Worm (Caenorhabditis elegans) whole organism, L1 larva: Measurements from ENCODE around the gene ccpp-6.

Source experiments
- C16A3.4 ChIP-seq: fragments of 150-350 bp; optimal IDR thresholded peaks from 2 replicates; lab custom pipeline; 2014; ENCODE audit warnings: missing biosample characterization, missing genetic modification characterization
- C34B4.2 ChIP-seq: sonication (generic microtip); optimal IDR thresholded peaks from 2 replicates; lab custom pipeline; 2017; ENCODE audit warnings: mild to moderate bottlenecking, missing genetic modification characterization, missing compliant biosample characterization
- F16B12.6 ChIP-seq: fragments of 150-350 bp; optimal IDR thresholded peaks from 2 replicates; lab custom pipeline; 2014; ENCODE audit warnings: missing biosample characterization, missing genetic modification characterization
- aha-1 ChIP-seq: fragments of 150-350 bp; optimal IDR thresholded peaks from 2 replicates; lab custom pipeline; 2014; ENCODE audit warnings: missing biosample characterization, missing genetic modification characterization
- blmp-1 ChIP-seq: fragments of 150-350 bp; optimal IDR thresholded peaks from 2 replicates; lab custom pipeline; 2014; ENCODE audit warnings: missing biosample characterization, missing genetic modification characterization
- ces-1 ChIP-seq: fragments of 150-350 bp; optimal IDR thresholded peaks from 2 replicates; lab custom pipeline; 2014; ENCODE audit warnings: missing biosample characterization, missing genetic modification reagents, missing genetic modification characterization
- dpl-1 ChIP-seq, 3 experiments: fragments of 150-350 bp in 2 of 3; sonication (generic microtip) in 1 of 3; optimal IDR thresholded peaks; 2 replicates each; lab custom pipeline; 2014 to 2017; ENCODE audit warnings: missing biosample characterization in 3 of 3, missing genetic modification characterization in 3 of 3, missing genetic modification reagents in 3 of 3
- dsc-1 ChIP-seq: sonication (generic microtip); optimal IDR thresholded peaks from 2 replicates; lab custom pipeline; 2016; ENCODE audit warnings: mild to moderate bottlenecking, missing genetic modification characterization, missing compliant biosample characterization
- efl-1 ChIP-seq, 4 experiments: fragments of 150-350 bp; optimal IDR thresholded peaks in 3 of 4; peaks in 1 of 4; 1 replicate in 1 of 4; 2 replicates in 3 of 4; lab custom pipeline; 2014; ENCODE audit warnings: missing biosample characterization in 2 of 4, missing genetic modification characterization in 2 of 4, missing genetic modification reagents in 2 of 4
- elt-2 ChIP-seq: sonication (generic microtip); optimal IDR thresholded peaks from 2 replicates; lab custom pipeline; 2016; ENCODE audit warnings: missing genetic modification characterization, mild to moderate bottlenecking, inconsistent platforms, missing compliant biosample characterization, missing genetic modification reagents
- elt-3 ChIP-seq, 6 experiments: fragments of 150-350 bp in 1 of 6; sonication (generic microtip); optimal IDR thresholded peaks; 2 replicates each; lab custom pipeline; 2017 to 2018; ENCODE audit warnings: missing biosample characterization in 6 of 6, missing genetic modification characterization in 6 of 6, inconsistent platforms in 1 of 6
- ets-5 ChIP-seq: fragments of 200-800 bp; sonication (Bioruptor generic); IDR thresholded peaks from 2 replicates; pipeline ENCODE4 v1.3.6; 2022; ENCODE audit warnings: missing genetic modification characterization, missing compliant biosample characterization
- fkh-10 ChIP-seq: sonication (generic microtip); optimal IDR thresholded peaks from 2 replicates; lab custom pipeline; 2017; ENCODE audit warnings: missing biosample characterization, missing genetic modification reagents, missing genetic modification characterization
- fkh-8 ChIP-seq: sonication (generic microtip); optimal IDR thresholded peaks from 2 replicates; lab custom pipeline; 2016; ENCODE audit warnings: mild to moderate bottlenecking, missing genetic modification characterization, missing compliant biosample characterization
- hlh-17 ChIP-seq: fragments of 200-800 bp; sonication (Bioruptor generic); optimal IDR thresholded peaks from 2 replicates; lab custom pipeline; 2018; ENCODE audit warnings: missing genetic modification characterization, mild to moderate bottlenecking, missing compliant biosample characterization, moderate library complexity, borderline replicate concordance
- irx-1 ChIP-seq: sonication (generic microtip); optimal IDR thresholded peaks from 2 replicates; lab custom pipeline; 2016; ENCODE audit warnings: missing genetic modification characterization, missing compliant biosample characterization
- lin-13 ChIP-seq: fragments of 150-350 bp; optimal IDR thresholded peaks from 2 replicates; lab custom pipeline; 2014; ENCODE audit warnings: missing biosample characterization, missing genetic modification reagents, missing genetic modification characterization
- lin-14 ChIP-seq: fragments of 200-800 bp; sonication (Bioruptor generic); optimal IDR thresholded peaks from 2 replicates; lab custom pipeline; 2018; ENCODE audit warnings: mild to moderate bottlenecking, missing genetic modification characterization, moderate library complexity, missing compliant biosample characterization
- lin-35 ChIP-seq, 2 experiments: fragments of 150-350 bp; optimal IDR thresholded peaks; 2 replicates each; lab custom pipeline; 2014; ENCODE audit warnings: missing biosample characterization in 2 of 2, missing genetic modification characterization in 2 of 2, missing genetic modification reagents in 2 of 2
- lir-3 ChIP-seq: sonication (generic microtip); optimal IDR thresholded peaks from 2 replicates; lab custom pipeline; 2016; ENCODE audit warnings: mild to moderate bottlenecking, missing genetic modification characterization, moderate library complexity, missing compliant biosample characterization; ENCODE audit not compliant: poor library complexity
- lsy-2 ChIP-seq, 2 experiments: fragments of 150-350 bp; optimal IDR thresholded peaks; 2 replicates each; lab custom pipeline; 2014; ENCODE audit warnings: missing biosample characterization in 2 of 2, missing genetic modification characterization in 2 of 2
- mef-2 ChIP-seq: fragments of 150-350 bp; optimal IDR thresholded peaks from 2 replicates; lab custom pipeline; 2014; ENCODE audit warnings: missing biosample characterization, missing genetic modification characterization
- mep-1 ChIP-seq: fragments of 150-350 bp; optimal IDR thresholded peaks from 2 replicates; lab custom pipeline; 2014; ENCODE audit warnings: missing biosample characterization, missing genetic modification characterization
- nhr-11 ChIP-seq: fragments of 150-350 bp; optimal IDR thresholded peaks from 2 replicates; lab custom pipeline; 2014; ENCODE audit warnings: missing biosample characterization, missing genetic modification characterization
- nhr-19 ChIP-seq: fragments of 200-800 bp; sonication (Bioruptor generic); conservative IDR thresholded peaks from 2 replicates; pipeline ENCODE4 v1.3.6; 2022; ENCODE audit warnings: missing genetic modification characterization, missing compliant biosample characterization
- nhr-20 ChIP-seq: sonication (generic microtip); optimal IDR thresholded peaks from 2 replicates; lab custom pipeline; 2016; ENCODE audit warnings: mild to moderate bottlenecking, missing genetic modification characterization, missing compliant biosample characterization
- nhr-47 ChIP-seq: sonication (generic microtip); optimal IDR thresholded peaks from 2 replicates; lab custom pipeline; 2016; ENCODE audit warnings: mild to moderate bottlenecking, missing genetic modification characterization, moderate library complexity, missing compliant biosample characterization
- nhr-71 ChIP-seq: sonication (generic microtip); optimal IDR thresholded peaks from 2 replicates; lab custom pipeline; 2016; ENCODE audit warnings: mild to moderate bottlenecking, missing genetic modification characterization, moderate library complexity, missing compliant biosample characterization
- nhr-76 ChIP-seq: sonication (generic microtip); optimal IDR thresholded peaks from 2 replicates; lab custom pipeline; 2017; ENCODE audit warnings: missing biosample characterization, missing genetic modification characterization
- nhr-77 ChIP-seq: fragments of 150-350 bp; optimal IDR thresholded peaks from 2 replicates; lab custom pipeline; 2014; ENCODE audit warnings: missing biosample characterization, missing genetic modification characterization
- nhr-84 ChIP-seq: sonication (generic microtip); optimal IDR thresholded peaks from 2 replicates; lab custom pipeline; 2017; ENCODE audit warnings: missing biosample characterization, missing genetic modification characterization
- nhr-85 ChIP-seq: sonication (generic microtip); peaks from one replicate; lab custom pipeline; 2016; ENCODE audit warnings: missing genetic modification characterization, inconsistent platforms, missing compliant biosample characterization
- nhr-90 ChIP-seq: sonication (generic microtip); optimal IDR thresholded peaks from 2 replicates; lab custom pipeline; 2016; ENCODE audit warnings: mild to moderate bottlenecking, missing genetic modification characterization, missing compliant biosample characterization; ENCODE audit not compliant: poor library complexity
- pag-3 ChIP-seq: sonication (generic microtip); optimal IDR thresholded peaks from 2 replicates; lab custom pipeline; 2017; ENCODE audit warnings: missing genetic modification characterization, mild to moderate bottlenecking, missing compliant biosample characterization, antibody characterized with exemption, borderline replicate concordance; ENCODE audit not compliant: insufficient read depth
- pax-3 ChIP-seq: fragments of 200-800 bp; sonication (Bioruptor generic); optimal IDR thresholded peaks from 2 replicates; lab custom pipeline; 2018; ENCODE audit warnings: mild to moderate bottlenecking, missing genetic modification characterization, moderate library complexity, missing compliant biosample characterization
- rnt-1 ChIP-seq: sonication (generic microtip); optimal IDR thresholded peaks from 2 replicates; lab custom pipeline; 2016; ENCODE audit warnings: mild to moderate bottlenecking, missing genetic modification characterization, moderate library complexity, missing compliant biosample characterization
- snpc-4 ChIP-seq: fragments of 150-350 bp; optimal IDR thresholded peaks from 2 replicates; lab custom pipeline; 2014; ENCODE audit warnings: missing biosample characterization, missing genetic modification characterization
- snu-23 ChIP-seq: sonication (generic microtip); optimal IDR thresholded peaks from 2 replicates; lab custom pipeline; 2016; ENCODE audit warnings: missing genetic modification characterization, missing compliant biosample characterization
- sox-4 ChIP-seq: sonication (generic microtip); optimal IDR thresholded peaks from 2 replicates; lab custom pipeline; 2016; ENCODE audit warnings: missing genetic modification characterization, missing compliant biosample characterization
- sup-37 ChIP-seq: fragments of 200-800 bp; sonication (Bioruptor generic); optimal IDR thresholded peaks from 2 replicates; lab custom pipeline; 2018; ENCODE audit warnings: mild to moderate bottlenecking, missing genetic modification characterization, missing compliant biosample characterization
- unc-130 ChIP-seq: fragments of 150-350 bp; optimal IDR thresholded peaks from 2 replicates; lab custom pipeline; 2017; ENCODE audit warnings: missing biosample characterization, missing genetic modification characterization, inconsistent platforms
- unc-30 ChIP-seq: sonication (generic microtip); optimal IDR thresholded peaks from 2 replicates; lab custom pipeline; 2017; ENCODE audit warnings: missing biosample characterization, missing genetic modification characterization
- unc-62 ChIP-seq: fragments of 150-350 bp; optimal IDR thresholded peaks from 2 replicates; lab custom pipeline; 2014; ENCODE audit warnings: missing biosample characterization, missing genetic modification reagents, missing genetic modification characterization
- unc-86 ChIP-seq: sonication (generic microtip); optimal IDR thresholded peaks from 2 replicates; lab custom pipeline; 2016; ENCODE audit warnings: missing genetic modification characterization, missing compliant biosample characterization
- unc-98 ChIP-seq: fragments of 200-800 bp; sonication (Bioruptor generic); IDR thresholded peaks from 2 replicates; pipeline ENCODE4 v1.3.6; 2022; ENCODE audit warnings: missing genetic modification characterization, missing compliant biosample characterization
- xbp-1 ChIP-seq: sonication (generic microtip); optimal IDR thresholded peaks from 2 replicates; lab custom pipeline; 2016; ENCODE audit warnings: missing genetic modification characterization, missing compliant biosample characterization
- ztf-11 ChIP-seq, 2 experiments: sonication (generic microtip); optimal IDR thresholded peaks; 2 replicates each; lab custom pipeline; 2016 to 2017; ENCODE audit warnings: missing genetic modification characterization in 2 of 2, missing biosample characterization in 1 of 2, missing compliant biosample characterization in 1 of 2

The ccpp-6 gene

DNA sequence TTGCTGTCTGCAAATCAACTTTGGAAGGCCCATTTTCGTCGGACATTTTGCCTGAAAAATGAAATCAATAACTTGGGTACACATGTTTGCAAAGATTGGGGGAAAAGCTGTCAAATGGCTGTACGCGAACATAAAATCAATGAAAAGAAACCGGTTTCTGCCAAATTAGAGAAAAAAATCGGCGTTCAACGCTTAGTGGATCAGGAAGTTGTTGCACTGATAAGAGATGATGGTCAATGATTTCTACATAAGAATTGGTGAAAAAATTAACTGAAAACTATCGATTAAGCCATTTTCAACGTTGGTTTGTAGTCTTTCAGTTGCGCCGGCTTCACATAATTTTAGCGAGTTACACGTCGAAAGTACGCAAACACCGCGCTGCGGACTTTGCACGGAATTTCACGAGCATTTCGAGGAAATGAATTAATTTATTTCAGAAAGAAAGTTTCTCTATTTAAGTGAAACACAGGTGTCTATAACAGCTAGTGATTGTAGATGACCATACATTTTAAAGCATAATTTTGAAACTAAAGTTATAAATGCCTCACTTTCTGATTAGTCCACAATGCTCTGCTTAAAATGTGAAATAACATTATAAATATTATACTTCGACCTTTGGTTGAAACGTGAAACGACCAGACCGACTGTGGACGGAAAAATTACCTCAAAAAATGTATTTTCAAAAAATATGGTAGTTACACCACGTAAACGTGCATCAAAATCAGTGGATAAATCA lies 42.6 kb upstream of the ccpp-6 start, which contains the start of the genes F07F6.4 and F07F6.2 (continued):
- no peak for TF ChIP-seq C34B4.2 (tag; lab: Kevin White, UChicago)
- TF ChIP-seq nhr-71 = peak; percentile 32
- no peak for TF ChIP-seq sox-4 (tag; lab: Kevin White, UChicago)
- no peak for TF ChIP-seq ces-1 (GFP tag; lab: Kevin White, UChicago)
- no peak for TF ChIP-seq nhr-84 (tag; lab: Kevin White, UChicago)
- TF ChIP-seq nhr-77 = no peak
- no peak for TF ChIP-seq unc-98
- no peak for TF ChIP-seq ets-5
- no peak for TF ChIP-seq elt-2 (tag; lab: Kevin White, UChicago)
- no peak for TF ChIP-seq pax-3 (tag; lab: Kevin White, UChicago)
- TF ChIP-seq nhr-11 (tag; lab: Kevin White, UChicago) = no peak
- TF ChIP-seq fkh-10 (GFP tag; lab: Kevin White, UChicago) = no peak
- TF ChIP-seq unc-86 = no peak
- peak; percentile 40 to 55 for TF ChIP-seq efl-1 (optimal IDR thresholded peaks at IDR 0.05; lab: Kevin White, UChicago)
- TF ChIP-seq efl-1 (GFP tag; optimal IDR thresholded peaks at IDR 0.05 in 1 of 2; lab: Kevin White, UChicago) = peak; percentile 56 to 89
- TF ChIP-seq elt-3 (tag; optimal IDR thresholded peaks at IDR 0.05; lab: Kevin White, UChicago) = no peak
- peak; percentile 34 for TF ChIP-seq blmp-1 (tag; lab: Kevin White, UChicago)
- no peak for TF ChIP-seq irx-1 (tag; lab: Kevin White, UChicago)
- no peak for TF ChIP-seq nhr-76
- TF ChIP-seq fkh-8 (tag; lab: Kevin White, UChicago) = no peak
- TF ChIP-seq lin-14 = no peak
- TF ChIP-seq nhr-90 (tag; lab: Kevin White, UChicago) = no peak

DNA sequence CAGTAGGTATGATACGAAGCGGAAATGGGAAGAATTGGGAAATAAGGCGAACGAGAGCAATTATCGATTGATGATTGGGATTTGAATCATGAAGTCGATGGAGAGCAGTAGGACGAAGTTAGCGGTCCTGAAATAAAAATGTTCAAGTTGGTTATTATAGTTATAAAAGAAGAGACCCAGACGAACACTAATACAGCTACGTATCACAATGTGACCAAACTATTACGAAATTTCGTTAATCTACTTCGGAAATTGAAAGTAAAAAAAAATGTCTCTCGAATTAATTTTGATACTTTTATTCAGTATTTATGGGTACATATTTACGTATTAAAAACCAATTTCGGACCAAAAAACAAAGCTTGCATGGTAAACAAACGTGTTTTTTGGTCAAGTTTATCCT lies 39.4 kb upstream of the ccpp-6 start:
- TF ChIP-seq pag-3 (tag; lab: Kevin White, UChicago) = no peak
- TF ChIP-seq nhr-76 = no peak
- no peak for TF ChIP-seq sup-37 (GFP tag; lab: Kevin White, UChicago)
- TF ChIP-seq nhr-85 (tag; lab: Kevin White, UChicago) = peak; percentile 12
- TF ChIP-seq unc-62 (GFP tag; lab: Kevin White, UChicago) = no peak
- TF ChIP-seq ztf-11 (tag; optimal IDR thresholded peaks at IDR 0.05; lab: Kevin White, UChicago) = no peak
- no peak for TF ChIP-seq aha-1 (tag; lab: Kevin White, UChicago)
- TF ChIP-seq mef-2 (tag; lab: Kevin White, UChicago) = no peak
- TF ChIP-seq nhr-19 (GFP tag; lab: Robert Waterston, UW) = no peak

- TF ChIP-seq xbp-1 (tag; lab: Kevin White, UChicago) (peak; percentile 19), nhr-20 (tag; lab: Kevin White, UChicago) (peak; percentile 60), unc-130 (tag; lab: Kevin White, UChicago) (no peak), nhr-47 (tag; lab: Kevin White, UChicago) (peak; percentile 45), snu-23 (peak; percentile 81), efl-1 (optimal IDR thresholded peaks at IDR 0.05; lab: Kevin White, UChicago) (peak; percentile 45 to 55), efl-1 (GFP tag; optimal IDR thresholded peaks at IDR 0.05 in 1 of 2; lab: Kevin White, UChicago) (peak; percentile 45 to 89), unc-30 (no peak), fkh-8 (tag; lab: Kevin White, UChicago) (no peak), blmp-1 (tag; lab: Kevin White, UChicago) (peak; percentile 34), C34B4.2 (tag; lab: Kevin White, UChicago) (no peak), hlh-17 (GFP tag; lab: Kevin White, UChicago) (no peak), lin-35 (GFP tag; optimal IDR thresholded peaks at IDR 0.05; lab: Kevin White, UChicago) (peak; percentile 60 to 78), lsy-2 (tag; optimal IDR thresholded peaks at IDR 0.05; lab: Kevin White, UChicago) (peak; percentile 56 to 73), dpl-1 (GFP tag; optimal IDR thresholded peaks at IDR 0.05; lab: Kevin White, UChicago) (peak; percentile 21 to 60 (median 58)), nhr-77 (no peak), C16A3.4 (peak; percentile 55), elt-2 (tag; lab: Kevin White, UChicago) (peak; percentile 59), dsc-1 (tag; lab: Kevin White, UChicago) (no peak), lir-3 (tag; lab: Kevin White, UChicago) (peak; percentile 12), mep-1 (peak; percentile 70), lin-13 (GFP tag; lab: Kevin White, UChicago) (peak; percentile 37), ets-5 (no peak), F16B12.6 (tag; lab: Kevin White, UChicago) (peak; percentile 34), rnt-1 (peak; percentile 71), elt-3 (tag; optimal IDR thresholded peaks at IDR 0.05; lab: Kevin White, UChicago) (peak in 1 of 6 experiments; percentile 74), snpc-4 (tag; lab: Kevin White, UChicago) (peak; percentile 6)
Measured at ce11 chrII:5426054-5426453, 38.9 kb upstream of the ccpp-6 start.
